Worm (Caenorhabditis elegans): ENCODE measurements around the gene C45H4.18.

- TF ChIP-seq grh-1 (GFP tag; IDR thresholded peaks at IDR 0.05) (no peak), jun-1 (tag; optimal IDR thresholded peaks at IDR 0.05) (no peak), mdl-1 (tag; optimal IDR thresholded peaks at IDR 0.05) (no peak), lin-13 (GFP tag; optimal IDR thresholded peaks at IDR 0.05) (no peak), unc-130 (tag; optimal IDR thresholded peaks at IDR 0.05) (no peak), nhr-90 (tag; optimal IDR thresholded peaks at IDR 0.05; ENCODE audit: poor library complexity) (no peak)
Measured at ce11 chrV:2159331-2159730, 16.0 kb upstream of the C45H4.18 start, which contains the start of gene C45H4.14.
